Worm (Caenorhabditis elegans) whole organism, L4 larva: ENCODE data around the gene C47A4.1.

Experiments used
- D1046.2 ChIP-seq: fragments of 200-800 bp; sonication (Bioruptor generic); IDR thresholded peaks from 2 replicates; pipeline ENCODE4 v1.3.6; 2022; ENCODE audit warnings: missing genetic modification characterization, missing compliant biosample characterization
- F37D6.2 ChIP-seq: sonication (generic microtip); optimal IDR thresholded peaks from 2 replicates; lab custom pipeline; 2016; ENCODE audit warnings: mild to moderate bottlenecking, missing genetic modification characterization, missing compliant biosample characterization
- T20F7.1 ChIP-seq: fragments of 200-800 bp; sonication (Bioruptor generic); optimal IDR thresholded peaks from 2 replicates; lab custom pipeline; 2018; ENCODE audit warnings: mild to moderate bottlenecking, missing genetic modification characterization, missing compliant biosample characterization
- Y75B8A.6 ChIP-seq: fragments of 200-800 bp; sonication (Bioruptor generic); IDR thresholded peaks from 2 replicates; pipeline ENCODE4 v1.3.6; 2022; ENCODE audit warnings: missing genetic modification reagents, missing genetic modification characterization, missing compliant biosample characterization
- aha-1 ChIP-seq: fragments of 150-350 bp; peaks from one replicate; lab custom pipeline; 2014; ENCODE audit warnings: missing biosample characterization, missing genetic modification characterization
- arid-1 ChIP-seq: fragments of 200-800 bp; sonication (Bioruptor generic); conservative IDR thresholded peaks from 2 replicates; pipeline ENCODE4 v1.3.6; 2022; ENCODE audit warnings: missing genetic modification reagents, missing genetic modification characterization, missing compliant biosample characterization
- attf-4 ChIP-seq: sonication (generic microtip); optimal IDR thresholded peaks from 3 replicates; lab custom pipeline; 2017; ENCODE audit warnings: missing biosample characterization, missing genetic modification characterization
- ceh-28 ChIP-seq: fragments of 150-350 bp; optimal IDR thresholded peaks from 2 replicates; lab custom pipeline; 2014; ENCODE audit warnings: missing biosample characterization, missing genetic modification reagents, missing genetic modification characterization
- ces-1 ChIP-seq: fragments of 150-350 bp; sonication (generic microtip); optimal IDR thresholded peaks from 4 replicates; lab custom pipeline; 2014; ENCODE audit warnings: missing biosample characterization, missing genetic modification reagents, missing genetic modification characterization
- daf-12 ChIP-seq: fragments of 150-350 bp; optimal IDR thresholded peaks from 2 replicates; lab custom pipeline; 2014; ENCODE audit warnings: missing biosample characterization, missing genetic modification reagents, missing genetic modification characterization
- dmd-8 ChIP-seq: fragments of 200-800 bp; sonication (Bioruptor generic); IDR thresholded peaks from 2 replicates; pipeline ENCODE4 v1.3.6; 2022; ENCODE audit warnings: missing genetic modification characterization, missing compliant biosample characterization
- dmd-9 ChIP-seq: fragments of 200-800 bp; sonication (Bioruptor generic); IDR thresholded peaks from 2 replicates; pipeline ENCODE4 v1.3.6; 2022; ENCODE audit warnings: missing genetic modification reagents, missing genetic modification characterization, missing compliant biosample characterization
- duxl-1 ChIP-seq: sonication (generic microtip); optimal IDR thresholded peaks from 2 replicates; lab custom pipeline; 2016; ENCODE audit warnings: mild to moderate bottlenecking, missing genetic modification characterization, moderate library complexity, missing compliant biosample characterization; ENCODE audit not compliant: poor library complexity
- egl-27 ChIP-seq: sonication (generic microtip); optimal IDR thresholded peaks from 3 replicates; lab custom pipeline; 2017; ENCODE audit warnings: missing biosample characterization, missing genetic modification reagents, missing genetic modification characterization
- fkh-10 ChIP-seq: fragments of 150-350 bp; optimal IDR thresholded peaks from 2 replicates; lab custom pipeline; 2014; ENCODE audit warnings: missing biosample characterization, missing genetic modification reagents, missing genetic modification characterization
- hif-1 ChIP-seq, 2 experiments: sonication (generic microtip); optimal IDR thresholded peaks; 2 replicates each; lab custom pipeline; 2016 to 2017; ENCODE audit warnings: missing compliant biosample characterization in 2 of 2, missing genetic modification characterization in 2 of 2, missing genetic modification reagents in 2 of 2, missing genotype in 2 of 2, mild to moderate bottlenecking in 1 of 2
- hlh-30 ChIP-seq: sonication (generic microtip); optimal IDR thresholded peaks from 2 replicates; lab custom pipeline; 2017; ENCODE audit warnings: antibody characterized with exemption, mild to moderate bottlenecking, missing genetic modification characterization, missing compliant biosample characterization; ENCODE audit not compliant: insufficient read depth
- jun-1 ChIP-seq: fragments of 150-350 bp; optimal IDR thresholded peaks from 2 replicates; lab custom pipeline; 2014; ENCODE audit warnings: missing biosample characterization, missing genetic modification reagents, missing genetic modification characterization
- lim-7 ChIP-seq: fragments of 200-800 bp; sonication (Bioruptor generic); IDR thresholded peaks from 2 replicates; pipeline ENCODE4 v1.3.6; 2022; ENCODE audit warnings: missing genetic modification characterization, missing compliant biosample characterization
- lin-13 ChIP-seq: fragments of 150-350 bp; optimal IDR thresholded peaks from 2 replicates; lab custom pipeline; 2014; ENCODE audit warnings: missing biosample characterization, missing genetic modification reagents, missing genetic modification characterization
- lin-15B ChIP-seq: fragments of 150-350 bp; sonication (generic microtip); optimal IDR thresholded peaks from 3 replicates; lab custom pipeline; 2014; ENCODE audit warnings: missing biosample characterization, missing genetic modification characterization
- lin-39 ChIP-seq: fragments of 150-350 bp; optimal IDR thresholded peaks from 2 replicates; lab custom pipeline; 2014; ENCODE audit warnings: missing biosample characterization, missing genetic modification reagents, missing genetic modification characterization
- mdt-29 ChIP-seq: fragments of 200-800 bp; sonication (Bioruptor generic); IDR thresholded peaks from 2 replicates; pipeline ENCODE4 v1.3.6; 2022; ENCODE audit warnings: missing genetic modification reagents, missing genetic modification characterization, missing compliant biosample characterization
- mxl-2 ChIP-seq: fragments of 200-800 bp; sonication (Bioruptor generic); conservative IDR thresholded peaks from 2 replicates; pipeline ENCODE4 v1.3.6; 2022; ENCODE audit warnings: missing genetic modification reagents, missing genetic modification characterization, missing compliant biosample characterization
- mxl-3 ChIP-seq: fragments of 200-800 bp; sonication (Bioruptor generic); optimal IDR thresholded peaks from 2 replicates; lab custom pipeline; 2018; ENCODE audit warnings: mild to moderate bottlenecking, missing genetic modification characterization, missing compliant biosample characterization
- nhr-102 ChIP-seq: sonication (generic microtip); optimal IDR thresholded peaks from 2 replicates; lab custom pipeline; 2016; ENCODE audit warnings: mild to moderate bottlenecking, missing genetic modification characterization, moderate library complexity, missing compliant biosample characterization
- nhr-11 ChIP-seq: fragments of 150-350 bp; optimal IDR thresholded peaks from 2 replicates; lab custom pipeline; 2014; ENCODE audit warnings: missing biosample characterization, missing genetic modification characterization
- nhr-111 ChIP-seq: fragments of 200-800 bp; sonication (Bioruptor generic); optimal IDR thresholded peaks from 2 replicates; lab custom pipeline; 2018; ENCODE audit warnings: mild to moderate bottlenecking, missing genetic modification characterization, missing compliant biosample characterization
- nhr-41 ChIP-seq: fragments of 200-800 bp; sonication (Bioruptor generic); IDR thresholded peaks from 2 replicates; pipeline ENCODE4 v1.3.6; 2022; ENCODE audit warnings: missing genetic modification reagents, missing genetic modification characterization, missing compliant biosample characterization
- nhr-42 ChIP-seq: fragments of 200-800 bp; sonication (Bioruptor generic); IDR thresholded peaks from 2 replicates; pipeline ENCODE4 v1.3.6; 2022; ENCODE audit warnings: missing genetic modification characterization, missing compliant biosample characterization
- nhr-48 ChIP-seq: sonication (generic microtip); optimal IDR thresholded peaks from 2 replicates; lab custom pipeline; 2016; ENCODE audit warnings: mild to moderate bottlenecking, missing genetic modification characterization, missing compliant biosample characterization
- nhr-77 ChIP-seq: fragments of 150-350 bp; optimal IDR thresholded peaks from 2 replicates; lab custom pipeline; 2014; ENCODE audit warnings: missing biosample characterization, missing genetic modification characterization
- pqm-1 ChIP-seq: sonication (generic microtip); optimal IDR thresholded peaks from 2 replicates; lab custom pipeline; 2017; ENCODE audit warnings: missing biosample characterization, missing genetic modification characterization
- saeg-2 ChIP-seq: fragments of 200-800 bp; sonication (Bioruptor generic); IDR thresholded peaks from 2 replicates; pipeline ENCODE4 v1.3.6; 2022; ENCODE audit warnings: missing genetic modification reagents, missing genetic modification characterization, missing compliant biosample characterization
- sdz-12 ChIP-seq: fragments of 200-800 bp; sonication (Bioruptor generic); optimal IDR thresholded peaks from 2 replicates; lab custom pipeline; 2018; ENCODE audit warnings: mild to moderate bottlenecking, missing genetic modification characterization, missing compliant biosample characterization
- tra-1 ChIP-seq: fragments of 200-800 bp; sonication (Bioruptor generic); IDR thresholded peaks from 2 replicates; pipeline ENCODE4 v1.3.6; 2022; ENCODE audit warnings: missing genetic modification reagents, missing genetic modification characterization, missing compliant biosample characterization
- unc-62 ChIP-seq, 3 experiments: fragments of 150-350 bp in 1 of 3; sonication (generic microtip); optimal IDR thresholded peaks in 2 of 3; peaks in 1 of 3; 1 replicate in 1 of 3; 2 replicates in 2 of 3; lab custom pipeline; 2014 to 2017; ENCODE audit warnings: missing biosample characterization in 3 of 3, missing genetic modification characterization in 3 of 3, missing genetic modification reagents in 3 of 3, missing genotype in 1 of 3
- zip-11 ChIP-seq: fragments of 200-800 bp; sonication (Bioruptor generic); IDR thresholded peaks from 2 replicates; pipeline ENCODE4 v1.3.6; 2022; ENCODE audit warnings: missing genetic modification characterization, missing compliant biosample characterization
- zip-2 ChIP-seq: fragments of 150-350 bp; optimal IDR thresholded peaks from 2 replicates; lab custom pipeline; 2014; ENCODE audit warnings: missing biosample characterization, missing genetic modification characterization
- ztf-11 ChIP-seq: fragments of 150-350 bp; optimal IDR thresholded peaks from 2 replicates; lab custom pipeline; 2014; ENCODE audit warnings: missing biosample characterization, missing genetic modification characterization

The C47A4.1 gene

ce11 chrIV:13716279-13716678 is at the start of gene C47A4.1:
TSS of gene C47A4.1 (minus strand) at chrIV:13716379.
- no peak for TF ChIP-seq hlh-30 (tag; lab: Kevin White, UChicago)
- no peak for TF ChIP-seq zip-11 (GFP tag; lab: Robert Waterston, UW)

DNA sequence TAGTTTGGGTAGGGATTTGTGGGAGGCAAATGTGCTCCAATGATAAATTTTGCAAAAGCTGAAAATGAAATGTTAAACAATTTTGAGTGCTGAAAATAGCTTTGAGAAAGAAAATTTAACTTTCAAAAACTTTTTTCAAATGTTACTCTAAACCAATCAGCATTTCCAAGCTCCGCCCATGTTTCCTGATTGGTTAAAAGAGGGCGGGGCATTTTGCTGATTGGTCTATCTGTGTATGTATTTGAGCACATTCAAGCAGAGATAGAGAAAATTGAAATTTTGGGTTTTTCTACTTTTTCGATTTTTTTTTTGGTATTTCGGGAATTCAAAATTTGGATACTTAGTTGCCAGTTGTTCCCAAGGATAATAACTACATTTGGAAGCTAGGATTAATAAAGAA is 48.5 kb upstream of the C47A4.1 start:
- TF ChIP-seq tra-1 (GFP tag; lab: Robert Waterston, UW): no peak
- TF ChIP-seq arid-1: no peak
- no peak for TF ChIP-seq zip-2 (tag; lab: Kevin White, UChicago)
- TF ChIP-seq ceh-28 (tag; lab: Kevin White, UChicago): no peak
- TF ChIP-seq mdt-29 (GFP tag; lab: Robert Waterston, UW): no peak
- no peak for TF ChIP-seq nhr-77 (tag; lab: Kevin White, UChicago)
- no peak for TF ChIP-seq aha-1 (tag; lab: Kevin White, UChicago)
- TF ChIP-seq unc-62 (GFP tag; optimal IDR thresholded peaks at IDR 0.05 in 1 of 2; lab: Kevin White, UChicago): no peak
- TF ChIP-seq unc-62 (tag; optimal IDR thresholded peaks at IDR 0.05; lab: Kevin White, UChicago): no peak
- TF ChIP-seq lin-13 (GFP tag; lab: Kevin White, UChicago): no peak
- TF ChIP-seq ztf-11 (tag; lab: Kevin White, UChicago): no peak
- TF ChIP-seq pqm-1 (tag; lab: Kevin White, UChicago): no peak
- TF ChIP-seq jun-1 (tag; lab: Kevin White, UChicago): no peak
- no peak for TF ChIP-seq attf-4 (tag; lab: Kevin White, UChicago)
- no peak for TF ChIP-seq T20F7.1 (GFP tag; lab: Kevin White, UChicago)
- TF ChIP-seq duxl-1 (tag; lab: Kevin White, UChicago): no peak
- TF ChIP-seq lim-7 (GFP tag; lab: Robert Waterston, UW): no peak
- TF ChIP-seq saeg-2 (GFP tag; lab: Robert Waterston, UW): no peak
- no peak for TF ChIP-seq Y75B8A.6 (GFP tag; lab: Robert Waterston, UW)
- TF ChIP-seq nhr-42: no peak

DNA sequence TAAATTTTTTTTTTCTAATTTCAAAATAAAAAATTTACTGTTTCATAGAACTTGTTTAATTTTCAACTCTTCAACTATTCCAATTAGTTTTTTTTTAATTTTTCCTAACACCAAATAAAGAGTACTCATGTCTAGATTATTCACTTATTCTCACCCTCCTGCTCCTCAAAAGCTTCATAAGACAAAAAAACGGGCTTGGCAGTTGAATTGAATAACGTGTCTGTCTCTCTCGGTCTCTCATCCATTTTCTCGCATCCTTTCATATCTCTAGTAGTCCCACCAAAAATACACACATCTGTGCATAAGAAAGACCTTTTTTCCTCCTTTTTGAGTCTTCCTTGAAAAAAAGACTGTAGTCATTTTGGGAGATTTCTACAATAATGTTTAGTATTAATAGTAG is 47.3 kb upstream of the C47A4.1 start:
- no peak for TF ChIP-seq ztf-11 (tag; lab: Kevin White, UChicago)
- TF ChIP-seq unc-62 (GFP tag; optimal IDR thresholded peaks at IDR 0.05 in 1 of 2; lab: Kevin White, UChicago): peak in 1 of 2 experiments; percentile 86
- TF ChIP-seq unc-62 (tag; optimal IDR thresholded peaks at IDR 0.05; lab: Kevin White, UChicago): no peak

DNA sequence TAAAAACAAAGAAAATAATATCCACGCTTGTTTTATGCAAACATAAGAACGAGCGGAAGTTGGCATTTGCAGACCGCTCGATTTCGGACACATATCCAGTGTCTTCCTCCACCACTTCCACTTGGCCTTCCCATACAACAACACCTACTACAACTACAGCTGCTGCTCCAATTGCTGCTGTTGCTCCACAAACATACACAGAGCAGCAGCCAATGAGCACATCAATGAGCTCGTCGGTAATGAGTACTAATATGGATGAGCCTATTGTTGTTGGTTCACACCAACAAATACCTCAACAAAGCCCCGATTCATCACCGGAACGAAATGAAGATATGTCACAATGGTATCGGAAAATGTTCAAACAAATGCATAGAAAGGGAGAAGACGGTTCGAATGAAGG is 39.4 kb upstream of the C47A4.1 start:
- TF ChIP-seq unc-62 (GFP tag; optimal IDR thresholded peaks at IDR 0.05 in 1 of 2; lab: Kevin White, UChicago) (peak in 1 of 2 experiments; percentile 64), unc-62 (tag; optimal IDR thresholded peaks at IDR 0.05; lab: Kevin White, UChicago) (no peak), aha-1 (tag; lab: Kevin White, UChicago) (peak; percentile 90), nhr-11 (no peak), dmd-9 (no peak)
- TF ChIP-seq, all 104 proteins: peak for 2

DNA sequence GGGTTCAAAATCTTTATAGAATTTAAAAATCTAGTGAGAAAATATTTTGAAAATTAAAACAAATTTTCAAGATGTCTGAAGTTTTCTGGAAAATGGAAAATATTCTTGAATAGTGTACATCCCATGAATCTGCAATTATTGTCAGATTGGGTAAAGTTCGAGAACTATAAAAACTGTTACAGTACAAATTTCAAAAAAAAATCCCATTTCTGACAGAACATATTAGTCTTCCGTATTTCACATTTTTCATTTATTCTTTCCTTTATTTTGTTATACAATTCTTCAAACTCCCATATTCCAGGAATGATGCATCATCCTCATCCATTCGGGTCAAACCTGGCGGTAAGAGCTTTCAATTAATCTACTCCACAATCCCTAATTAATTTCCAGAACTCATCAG is 33.9 kb upstream of the C47A4.1 start, which contains the start of gene sorb-1:
Gene sorb-1, plus strand, starts transcription at position 301 of the 400 bp plus-strand sequence.
- TF ChIP-seq nhr-111 (no peak), unc-62 (GFP tag; optimal IDR thresholded peaks at IDR 0.05 in 1 of 2; lab: Kevin White, UChicago) (peak in 1 of 2 experiments; percentile 21), unc-62 (tag; optimal IDR thresholded peaks at IDR 0.05; lab: Kevin White, UChicago) (no peak), aha-1 (tag; lab: Kevin White, UChicago) (peak; percentile 11)
- TF ChIP-seq, all 104 proteins: peak for 2

- TF ChIP-seq nhr-48 (tag; lab: Kevin White, UChicago) (no peak), egl-27 (tag; lab: Kevin White, UChicago) (no peak), hif-1 (tag; optimal IDR thresholded peaks at IDR 0.05; lab: Kevin White, UChicago) (no peak), D1046.2 (GFP tag; lab: Robert Waterston, UW) (no peak), mxl-2 (GFP tag; lab: Robert Waterston, UW) (no peak), mxl-3 (no peak), aha-1 (tag; lab: Kevin White, UChicago) (peak; percentile 73), lin-15B (tag; lab: Kevin White, UChicago) (no peak), fkh-10 (GFP tag; lab: Kevin White, UChicago) (no peak), F37D6.2 (tag; lab: Kevin White, UChicago) (no peak), nhr-11 (peak; percentile 8), nhr-102 (tag; lab: Kevin White, UChicago) (no peak), daf-12 (no peak), saeg-2 (GFP tag; lab: Robert Waterston, UW) (no peak), dmd-8 (GFP tag; lab: Robert Waterston, UW) (no peak), ces-1 (GFP tag; lab: Kevin White, UChicago) (no peak), nhr-41 (GFP tag; lab: Robert Waterston, UW) (no peak), lin-39 (tag; lab: Kevin White, UChicago) (no peak), sdz-12 (GFP tag; lab: Kevin White, UChicago) (no peak), unc-62 (GFP tag; optimal IDR thresholded peaks at IDR 0.05 in 1 of 2; lab: Kevin White, UChicago) (peak in 1 of 2 experiments; percentile 7), unc-62 (tag; optimal IDR thresholded peaks at IDR 0.05; lab: Kevin White, UChicago) (no peak)
These were observed 32.6 kb upstream of the C47A4.1 start for ce11 chrIV:13748798-13749197.
